Fruit fly (Drosophila melanogaster) whole organism, embryonic: ENCODE results near the gene CG15741.

Experiments used
- Asciz ChIP-seq: fragments of 200-800 bp; sonication (Bioruptor generic); optimal IDR thresholded peaks from 2 replicates; lab custom pipeline; 2017; ENCODE audit warnings: missing biosample characterization, mild to moderate bottlenecking, missing genetic modification characterization, missing genetic modification reagents
- Atf6 ChIP-seq: fragments of 200-800 bp; sonication (Bioruptor generic); IDR thresholded peaks from 2 replicates; pipeline ENCODE4 v1.3.6; 2022; ENCODE audit warnings: missing biosample characterization, missing genetic modification characterization
- CG10654 ChIP-seq: fragments of 200-800 bp; sonication (Bioruptor generic); optimal IDR thresholded peaks from 2 replicates; lab custom pipeline; 2016; ENCODE audit warnings: missing biosample characterization, missing genetic modification characterization
- CG12236 ChIP-seq: fragments of 200-800 bp; sonication (Bioruptor generic); optimal IDR thresholded peaks from 2 replicates; lab custom pipeline; 2016; ENCODE audit warnings: missing biosample characterization, missing genetic modification characterization
- CG13775 ChIP-seq: fragments of 200-800 bp; sonication (Bioruptor generic); optimal IDR thresholded peaks from 3 replicates; lab custom pipeline; 2017; ENCODE audit warnings: missing biosample characterization, mild to moderate bottlenecking, missing genetic modification characterization
- CG14965 ChIP-seq: fragments of 200-800 bp; sonication (Bioruptor generic); optimal IDR thresholded peaks from 2 replicates; lab custom pipeline; 2016; ENCODE audit warnings: missing biosample characterization, missing genetic modification characterization, borderline replicate concordance
- CG15269 ChIP-seq: fragments of 200-800 bp; sonication (Bioruptor generic); optimal IDR thresholded peaks from 2 replicates; lab custom pipeline; 2018; ENCODE audit warnings: missing biosample characterization, mild to moderate bottlenecking, missing genetic modification characterization, moderate library complexity
- CG17385 ChIP-seq: fragments of 200-800 bp; sonication (Bioruptor generic); optimal IDR thresholded peaks from 3 replicates; lab custom pipeline; 2018; ENCODE audit warnings: missing biosample characterization, mild to moderate bottlenecking, missing genetic modification characterization
- CG31224 ChIP-seq: fragments of 200-800 bp; sonication (Bioruptor generic); IDR thresholded peaks from 2 replicates; pipeline ENCODE4 v1.3.6; 2022; ENCODE audit warnings: missing biosample characterization, missing genetic modification characterization
- CG31441 ChIP-seq: fragments of 200-800 bp; sonication (Bioruptor generic); IDR thresholded peaks from 2 replicates; pipeline ENCODE4 v1.3.6; 2022; ENCODE audit warnings: missing biosample characterization, missing genetic modification characterization
- CG3163 ChIP-seq: fragments of 200-800 bp; sonication (Bioruptor generic); optimal IDR thresholded peaks from 3 replicates; lab custom pipeline; 2016; ENCODE audit warnings: missing biosample characterization, missing genetic modification characterization
- CG33213 ChIP-seq: fragments of 200-800 bp; sonication (Bioruptor generic); optimal IDR thresholded peaks from 3 replicates; lab custom pipeline; 2016; ENCODE audit warnings: missing biosample characterization, missing genetic modification characterization
- CG6175 ChIP-seq: fragments of 200-800 bp; sonication (Bioruptor generic); IDR thresholded peaks from 3 replicates; pipeline ENCODE4 v1.3.6; 2022; ENCODE audit warnings: missing biosample characterization, missing genetic modification characterization
- CG7987 ChIP-seq: fragments of 200-800 bp; sonication (Bioruptor generic); optimal IDR thresholded peaks from 2 replicates; lab custom pipeline; 2018; ENCODE audit warnings: missing biosample characterization, mild to moderate bottlenecking, missing genetic modification characterization, moderate library complexity
- CG8089 ChIP-seq: fragments of 200-800 bp; sonication (Bioruptor generic); optimal IDR thresholded peaks from 3 replicates; lab custom pipeline; 2016; ENCODE audit warnings: missing biosample characterization, missing genetic modification characterization
- CG8290 ChIP-seq, 3 experiments: fragments of 200-800 bp; sonication (Bioruptor generic); optimal IDR thresholded peaks; 2 replicates each; lab custom pipeline; 2016 to 2019; ENCODE audit warnings: missing biosample characterization in 3 of 3, missing genetic modification characterization in 3 of 3, mild to moderate bottlenecking in 2 of 3, moderate library complexity in 1 of 3
- CHES-1-like ChIP-seq: fragments of 200-800 bp; sonication (Bioruptor generic); optimal IDR thresholded peaks from 2 replicates; lab custom pipeline; 2016; ENCODE audit warnings: missing biosample characterization, missing genetic modification characterization
- D19A ChIP-seq: fragments of 200-800 bp; optimal IDR thresholded peaks from 3 replicates; lab custom pipeline; 2019; ENCODE audit warnings: missing biosample characterization, mild to moderate bottlenecking, missing genetic modification characterization, moderate library complexity
- Deaf1 ChIP-seq: fragments of 200-800 bp; optimal IDR thresholded peaks from 3 replicates; lab custom pipeline; 2019; ENCODE audit warnings: missing biosample characterization, mild to moderate bottlenecking, missing genetic modification characterization, moderate library complexity
- Dp ChIP-seq: fragments of 200-800 bp; sonication (Bioruptor generic); optimal IDR thresholded peaks from 2 replicates; lab custom pipeline; 2018; ENCODE audit warnings: missing biosample characterization, mild to moderate bottlenecking, missing genetic modification characterization, moderate library complexity
- Dref ChIP-seq: fragments of 200-800 bp; sonication (Bioruptor generic); IDR thresholded peaks from 2 replicates; pipeline ENCODE4 v1.3.6; 2022; ENCODE audit warnings: missing biosample characterization, missing genetic modification characterization
- E2f2 ChIP-seq: fragments of 200-800 bp; sonication (Bioruptor generic); IDR thresholded peaks from 2 replicates; pipeline ENCODE4 v1.3.6; 2022; ENCODE audit warnings: missing biosample characterization, missing genetic modification characterization
- Ets97D ChIP-seq: fragments of 200-800 bp; sonication (Bioruptor generic); optimal IDR thresholded peaks from 3 replicates; lab custom pipeline; 2016; ENCODE audit warnings: missing biosample characterization, missing genetic modification characterization
- HmgD ChIP-seq: fragments of 200-800 bp; sonication (Bioruptor generic); optimal IDR thresholded peaks from 3 replicates; lab custom pipeline; 2016; ENCODE audit warnings: missing biosample characterization, missing genetic modification characterization
- Hmx ChIP-seq: fragments of 200-800 bp; sonication (Bioruptor generic); optimal IDR thresholded peaks from 2 replicates; lab custom pipeline; 2016; ENCODE audit warnings: missing biosample characterization, missing genetic modification characterization
- MBD-R2 ChIP-seq: fragments of 200-800 bp; sonication (Bioruptor generic); IDR thresholded peaks from 2 replicates; pipeline ENCODE4 v1.3.6; 2022; ENCODE audit warnings: missing biosample characterization, missing genetic modification characterization
- NC2α ChIP-seq: fragments of 200-800 bp; sonication (Bioruptor generic); optimal IDR thresholded peaks from 2 replicates; lab custom pipeline; 2016; ENCODE audit warnings: missing biosample characterization, missing genetic modification characterization
- Pdp1 ChIP-seq, 2 experiments: fragments of 200-800 bp; sonication (Bioruptor generic); optimal IDR thresholded peaks; 3 replicates each; lab custom pipeline; 2016; ENCODE audit warnings: missing biosample characterization in 2 of 2, missing genetic modification characterization in 2 of 2, mild to moderate bottlenecking in 1 of 2, moderate library complexity in 1 of 2
- Rfx ChIP-seq: fragments of 200-800 bp; sonication (Bioruptor generic); IDR thresholded peaks from 2 replicates; pipeline ENCODE4 v1.3.6; 2022; ENCODE audit warnings: missing biosample characterization, missing genetic modification characterization
- Sin3A ChIP-seq: fragments of >200 bp; optimal IDR thresholded peaks from 2 replicates; lab custom pipeline; 2018
- Trl ChIP-seq, 3 experiments: fragments of >200 bp in 2 of 3; fragments of 200-800 bp in 1 of 3; sonication (Bioruptor generic) in 1 of 3; optimal IDR thresholded peaks; 2 replicates in 1 of 3; 3 replicates in 2 of 3; lab custom pipeline; 2016 to 2017; ENCODE audit warnings: missing biosample characterization in 1 of 3, missing genetic modification characterization in 1 of 3
- bigmax ChIP-seq: fragments of 200-800 bp; sonication (Bioruptor generic); optimal IDR thresholded peaks from 2 replicates; lab custom pipeline; 2018; ENCODE audit warnings: missing biosample characterization, mild to moderate bottlenecking, missing genetic modification characterization
- cato ChIP-seq: fragments of 200-800 bp; sonication (Bioruptor generic); optimal IDR thresholded peaks from 2 replicates; lab custom pipeline; 2016; ENCODE audit warnings: missing biosample characterization, missing genetic modification characterization, borderline replicate concordance
- cg ChIP-seq: fragments of 200-800 bp; sonication (Bioruptor generic); optimal IDR thresholded peaks from 3 replicates; lab custom pipeline; 2019; ENCODE audit warnings: missing biosample characterization, mild to moderate bottlenecking, missing genetic modification characterization, moderate library complexity
- chn ChIP-seq: fragments of 200-800 bp; sonication (Bioruptor generic); optimal IDR thresholded peaks from 2 replicates; lab custom pipeline; 2016; ENCODE audit warnings: missing biosample characterization, missing genetic modification characterization
- en ChIP-seq: fragments of 200-800 bp; sonication (Bioruptor generic); optimal IDR thresholded peaks from 2 replicates; lab custom pipeline; 2016; ENCODE audit warnings: missing biosample characterization, missing genetic modification characterization
- exex ChIP-seq: fragments of 200-800 bp; sonication (Bioruptor generic); optimal IDR thresholded peaks from 4 replicates; lab custom pipeline; 2018; ENCODE audit warnings: missing biosample characterization, mild to moderate bottlenecking, missing genetic modification characterization, moderate library complexity
- nerfin-2 ChIP-seq: fragments of 200-800 bp; sonication (Bioruptor generic); IDR thresholded peaks from 2 replicates; pipeline ENCODE4 v1.3.6; 2022; ENCODE audit warnings: missing biosample characterization, missing genetic modification characterization; ENCODE audit not compliant: partially characterized antibody
- onecut ChIP-seq: fragments of 200-800 bp; sonication (Bioruptor generic); IDR thresholded peaks from 2 replicates; pipeline ENCODE4 v1.3.6; 2022; ENCODE audit warnings: missing biosample characterization, missing genetic modification characterization
- sd ChIP-seq: fragments of 200-800 bp; sonication (Bioruptor generic); optimal IDR thresholded peaks from 3 replicates; lab custom pipeline; 2018; ENCODE audit warnings: missing biosample characterization, mild to moderate bottlenecking, missing genetic modification characterization, moderate library complexity
- sisA ChIP-seq: fragments of 200-800 bp; sonication (Bioruptor generic); IDR thresholded peaks from 2 replicates; pipeline ENCODE4 v1.3.6; 2022; ENCODE audit warnings: missing biosample characterization, missing genetic modification characterization
- sqz ChIP-seq: fragments of 200-800 bp; sonication (Bioruptor generic); optimal IDR thresholded peaks from 3 replicates; lab custom pipeline; 2018; ENCODE audit warnings: missing biosample characterization, mild to moderate bottlenecking, missing genetic modification characterization
- tgo ChIP-seq: fragments of 200-800 bp; sonication (Bioruptor generic); IDR thresholded peaks from 3 replicates; pipeline ENCODE4 v1.3.6; 2022; ENCODE audit warnings: missing biosample characterization, missing genetic modification characterization
- trem ChIP-seq: fragments of 200-800 bp; optimal IDR thresholded peaks from 3 replicates; lab custom pipeline; 2019; ENCODE audit warnings: missing biosample characterization, mild to moderate bottlenecking, missing genetic modification characterization, moderate library complexity
- vfl ChIP-seq: fragments of 200-800 bp; sonication (Bioruptor generic); optimal IDR thresholded peaks from 2 replicates; lab custom pipeline; 2016; ENCODE audit warnings: missing biosample characterization, missing genetic modification characterization
- vnd ChIP-seq: fragments of 200-800 bp; sonication (Bioruptor generic); IDR thresholded peaks from 3 replicates; pipeline ENCODE4 v1.3.6; 2022; ENCODE audit warnings: missing biosample characterization, missing genetic modification characterization; ENCODE audit not compliant: partially characterized antibody
- vvl ChIP-seq: fragments of 200-800 bp; sonication (Bioruptor generic); IDR thresholded peaks from 2 replicates; pipeline ENCODE4 v1.3.6; 2022; ENCODE audit warnings: missing biosample characterization, missing genetic modification characterization
- zen ChIP-seq: fragments of 200-800 bp; sonication (Bioruptor generic); optimal IDR thresholded peaks from 3 replicates; lab custom pipeline; 2018; ENCODE audit warnings: missing biosample characterization, mild to moderate bottlenecking, missing genetic modification characterization, moderate library complexity

Gene CG15741

DNA sequence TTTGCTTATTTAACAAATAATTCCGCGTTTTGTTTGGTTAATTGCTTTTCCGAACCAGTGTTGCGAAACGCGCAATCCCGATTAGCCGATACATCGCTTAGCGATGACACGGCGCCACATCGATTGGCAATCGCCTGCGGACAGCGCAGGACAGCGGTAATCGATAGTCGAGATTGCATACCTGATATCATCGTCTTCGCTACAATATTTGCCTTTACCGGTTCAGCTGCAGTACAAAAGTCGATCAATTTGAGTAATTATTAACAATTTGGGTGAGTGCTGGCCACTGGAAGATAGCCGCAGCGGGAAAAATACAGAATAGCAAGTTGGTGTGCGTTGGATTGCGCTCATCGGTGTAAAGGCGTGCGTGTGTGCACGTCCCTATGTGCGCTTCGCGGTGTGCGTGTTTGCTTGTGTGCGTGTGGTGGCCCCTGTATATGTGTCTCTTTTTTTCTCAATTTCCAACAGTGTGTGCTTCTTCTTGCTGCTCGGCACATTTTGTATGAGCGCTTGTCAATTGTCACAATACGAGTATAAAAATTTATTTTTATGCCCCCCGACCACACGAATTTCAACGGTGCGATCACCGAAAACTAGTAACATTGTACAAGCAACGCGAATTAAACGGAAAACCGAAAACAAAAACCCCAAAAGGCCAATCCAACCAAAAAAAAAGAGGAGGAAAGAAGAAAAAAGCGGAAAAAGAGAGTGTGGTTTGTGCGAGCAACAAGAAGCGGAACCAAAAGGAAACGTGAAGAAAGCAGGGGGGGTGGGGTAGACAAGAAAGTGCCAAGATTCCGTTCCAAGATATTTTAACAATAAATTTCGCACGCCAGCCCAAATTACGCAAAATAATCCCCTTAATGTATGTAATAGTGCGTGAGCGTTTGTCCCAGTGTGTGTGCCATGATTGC, 45.2 kb downstream of the CG15741 start, which contains the start of gene CkIIbeta (continued):
- no peak for TF ChIP-seq Asciz (GFP tag; lab: Kevin White, UChicago)
- no peak for TF ChIP-seq CG14965
- no peak for TF ChIP-seq cato (GFP tag; lab: Kevin White, UChicago)
- no peak for TF ChIP-seq CG6175 (GFP tag; lab: Robert Waterston, UW)
- peak; percentile 44 for TF ChIP-seq CG3163
- TF ChIP-seq CG31224 (GFP tag; lab: Robert Waterston, UW) = no peak
- TF ChIP-seq HmgD (GFP tag; lab: Kevin White, UChicago) = peak; percentile 62
- 0 out of 2 replicates have a peak, but pooled peaks have one; percentile 8 for TF ChIP-seq Atf6 (GFP tag; lab: Robert Waterston, UW)
- peak; percentile 94 for TF ChIP-seq vnd (GFP tag; lab: Robert Waterston, UW)
- TF ChIP-seq CG17385 = peak; percentile 95
- peak; percentile 73 for TF ChIP-seq zen (tag; lab: Kevin White, UChicago)
- peak; percentile 47; the same call in 1 of the 2 replicates for TF ChIP-seq sisA (GFP tag; lab: Robert Waterston, UW)
- peak; percentile 61 for TF ChIP-seq exex
- peak; percentile 92 for TF ChIP-seq cg (GFP tag; lab: Kevin White, UChicago)
- peak; percentile 28 for TF ChIP-seq CHES-1-like
- no peak for TF ChIP-seq CG12236
- TF ChIP-seq Pdp1 (GFP tag; optimal IDR thresholded peaks at IDR 0.05; lab: Kevin White, UChicago) = peak; percentile 49 to 54
- peak; percentile 84 for TF ChIP-seq CG8290 (GFP tag; optimal IDR thresholded peaks at IDR 0.05; lab: Kevin White, UChicago)
- TF ChIP-seq CG8290 (tag; optimal IDR thresholded peaks at IDR 0.05; lab: Kevin White, UChicago) = peak in 1 of 2 experiments; percentile 83
- TF ChIP-seq chn (GFP tag; lab: Kevin White, UChicago) = peak; percentile 4
- TF ChIP-seq en = peak; percentile 12
- no peak for TF ChIP-seq NC2α (GFP tag; lab: Kevin White, UChicago)
- peak; percentile 75 for TF ChIP-seq CG33213 (GFP tag; lab: Kevin White, UChicago)
- TF ChIP-seq bigmax (GFP tag; lab: Kevin White, UChicago) = peak; percentile 71
- TF ChIP-seq Ets97D = peak; percentile 85
- TF ChIP-seq MBD-R2 = peak; percentile 58
- TF ChIP-seq Deaf1 = no peak
- peak; percentile 67 for TF ChIP-seq Dp
- peak; percentile 49 for TF ChIP-seq sd (tag; lab: Kevin White, UChicago)
- TF ChIP-seq onecut (GFP tag; lab: Robert Waterston, UW) = 0 out of 2 replicates have a peak, but pooled peaks have one; percentile 14
- no peak for TF ChIP-seq CG7987 (GFP tag; lab: Kevin White, UChicago)
- peak; percentile 41 for TF ChIP-seq CG31441
- peak; percentile 74 for TF ChIP-seq E2f2 (GFP tag; lab: Robert Waterston, UW)
- peak; percentile 92 for TF ChIP-seq Sin3A (lab: Kevin White, UChicago)
- TF ChIP-seq CG15269 (tag; lab: Kevin White, UChicago) = no peak
- TF ChIP-seq CG13775 (GFP tag; lab: Kevin White, UChicago) = peak; percentile 36
- no peak for TF ChIP-seq D19A (tag; lab: Kevin White, UChicago)
- TF ChIP-seq Rfx = peak; percentile 69
- 0 out of 3 replicates have a peak, but pooled peaks have one; percentile 17 for TF ChIP-seq tgo
- peak; percentile 63 for TF ChIP-seq sqz
- TF ChIP-seq nerfin-2 = peak; percentile 88
- peak; percentile 52 for TF ChIP-seq trem (tag; lab: Kevin White, UChicago)
- TF ChIP-seq Dref (GFP tag; lab: Robert Waterston, UW) = peak; percentile 90
- peak; percentile 72 for TF ChIP-seq vvl (GFP tag; lab: Robert Waterston, UW)
- no peak for TF ChIP-seq Hmx (GFP tag; lab: Kevin White, UChicago)
- TF ChIP-seq CG10654 = no peak
- peak; percentile 14 for TF ChIP-seq CG8089 (GFP tag; lab: Kevin White, UChicago)
- TF ChIP-seq Trl (optimal IDR thresholded peaks at IDR 0.05; lab: Kevin White, UChicago) = no peak
- peak; percentile 54 for TF ChIP-seq Trl (GFP tag; optimal IDR thresholded peaks at IDR 0.05; lab: Kevin White, UChicago)
- TF ChIP-seq vfl = peak; percentile 40
